Fruit fly (Drosophila melanogaster): Measurements from ENCODE around the gene CG7824.

The CG7824 gene

dm6 chr3R:29868676-29869349 lies 10.1 kb upstream of the CG7824 start, which contains the start of gene Zip99C (continued):
- TF ChIP-seq CG6175 (GFP tag; IDR thresholded peaks at IDR 0.05): no peak
- TF ChIP-seq CG11695 (GFP tag; IDR thresholded peaks at IDR 0.05): no peak
- peak; percentile 53 for TF ChIP-seq gem (tag; optimal IDR thresholded peaks at IDR 0.05)
- peak; percentile 59 for TF ChIP-seq CG9797 (GFP tag; optimal IDR thresholded peaks at IDR 0.05)
- peak; percentile 30 for TF ChIP-seq HmgZ (tag; optimal IDR thresholded peaks at IDR 0.05)
- TF ChIP-seq CG3065 (GFP tag; optimal IDR thresholded peaks at IDR 0.05): no peak
- TF ChIP-seq CG15011 (GFP tag; optimal IDR thresholded peaks at IDR 0.05): no peak
- TF ChIP-seq Adf1 (GFP tag; IDR thresholded peaks at IDR 0.05): no peak
- no peak for TF ChIP-seq ssp (GFP tag; IDR thresholded peaks at IDR 0.05)
- peak; percentile 35 for TF ChIP-seq CG15269 (tag; optimal IDR thresholded peaks at IDR 0.05)
- TF ChIP-seq run (tag; optimal IDR thresholded peaks at IDR 0.05): no peak
- no peak; the same call in 1 of the 2 replicates for TF ChIP-seq sisA (GFP tag; IDR thresholded peaks at IDR 0.05)
- peak; percentile 32 for TF ChIP-seq nom (GFP tag; optimal IDR thresholded peaks at IDR 0.05)
- TF ChIP-seq dan (GFP tag; IDR thresholded peaks at IDR 0.05): no peak
- no peak for TF ChIP-seq CG1647 (GFP tag; optimal IDR thresholded peaks at IDR 0.05)
- peak; percentile 63 for TF ChIP-seq nmo (GFP tag; optimal IDR thresholded peaks at IDR 0.05)
- peak; percentile 88 for TF ChIP-seq vnd (GFP tag; IDR thresholded peaks at IDR 0.05; ENCODE audit: partially characterized antibody)
- TF ChIP-seq Ssrp (tag; optimal IDR thresholded peaks at IDR 0.05): peak; percentile 8
- peak; percentile 97 for TF ChIP-seq CG2116 (GFP tag; optimal IDR thresholded peaks at IDR 0.05)
- TF ChIP-seq CG31441 (GFP tag; IDR thresholded peaks at IDR 0.05): peak; percentile 64; the same call in 1 of the 2 replicates
- TF ChIP-seq CG18619 (GFP tag; optimal IDR thresholded peaks at IDR 0.05): peak; percentile 16
- TF ChIP-seq ems (GFP tag; optimal IDR thresholded peaks at IDR 0.05): no peak
- no peak for TF ChIP-seq br (optimal IDR thresholded peaks at IDR 0.05)
- peak; percentile 46 to 52 for TF ChIP-seq dpn (GFP tag; optimal IDR thresholded peaks at IDR 0.05)
- peak; percentile 94 for TF ChIP-seq CG13287 (GFP tag; IDR thresholded peaks at IDR 0.05; ENCODE audit: partially characterized antibody)
- TF ChIP-seq CG7372 (GFP tag; IDR thresholded peaks at IDR 0.05): no peak
- TF ChIP-seq Dfd (GFP tag; optimal IDR thresholded peaks at IDR 0.05): no peak
- TF ChIP-seq mld (GFP tag; IDR thresholded peaks at IDR 0.05; ENCODE audit: partially characterized antibody): peak; percentile 81
- TF ChIP-seq Ravus (GFP tag; IDR thresholded peaks at IDR 0.05): no peak
- TF ChIP-seq CG12219 (GFP tag; optimal IDR thresholded peaks at IDR 0.05): no peak
- TF ChIP-seq knrl (GFP tag; IDR thresholded peaks at IDR 0.05; ENCODE audit: partially characterized antibody): peak; percentile 94
- 0 out of 2 replicates have a peak, but pooled peaks have one; percentile 10 for TF ChIP-seq klu (GFP tag; IDR thresholded peaks at IDR 0.05)
- TF ChIP-seq gt (GFP tag; IDR thresholded peaks at IDR 0.05): no peak
- peak; percentile 9 for TF ChIP-seq bcd (GFP tag; optimal IDR thresholded peaks at IDR 0.05)
- no peak for TF ChIP-seq bsh (GFP tag; optimal IDR thresholded peaks at IDR 0.05)
- peak; percentile 41 for TF ChIP-seq CG17829 (tag; optimal IDR thresholded peaks at IDR 0.05)
- peak; percentile 96 for TF ChIP-seq Dref (GFP tag; IDR thresholded peaks at IDR 0.05)
- TF ChIP-seq Lhr (GFP tag; optimal IDR thresholded peaks at IDR 0.05): peak; percentile 85
- no peak for TF ChIP-seq Atf-2 (GFP tag; optimal IDR thresholded peaks at IDR 0.05)
- no peak for TF ChIP-seq Nf-YA (GFP tag; IDR thresholded peaks at IDR 0.05)
- no peak for TF ChIP-seq CG4730 (GFP tag; IDR thresholded peaks at IDR 0.05)
- TF ChIP-seq slou (GFP tag; optimal IDR thresholded peaks at IDR 0.05): peak; percentile 17
- TF ChIP-seq CG15479 (GFP tag; optimal IDR thresholded peaks at IDR 0.05): peak; percentile 42
- TF ChIP-seq CG12744 (GFP tag; optimal IDR thresholded peaks at IDR 0.05): no peak
- peak; percentile 18 for TF ChIP-seq Usf (GFP tag; optimal IDR thresholded peaks at IDR 0.05)
- peak; percentile 59; the same call in 1 of the 3 replicates for TF ChIP-seq CG11560 (tag; IDR thresholded peaks at IDR 0.05)
- TF ChIP-seq Doc3 (GFP tag; IDR thresholded peaks at IDR 0.05; ENCODE audit: partially characterized antibody): peak; percentile 90
- TF ChIP-seq Trl (optimal IDR thresholded peaks at IDR 0.05): no peak
- no peak for TF ChIP-seq Trl (GFP tag; optimal IDR thresholded peaks at IDR 0.05)
- peak; percentile 36 for TF ChIP-seq Myb (GFP tag; optimal IDR thresholded peaks at IDR 0.05)
